Worm (Caenorhabditis elegans) whole organism, dauer: ENCODE data around the gene F22D3.4.
"Not testable (repeated sequence)": the region's sequence is repeated elsewhere in the genome, so short reads cannot be mapped to it uniquely, and the experiment has no call there.

Experiments
- unc-62 ChIP-seq: sonication (generic microtip); optimal IDR thresholded peaks from 2 replicates; lab custom pipeline; 2017; ENCODE audit warnings: missing biosample characterization, missing genetic modification reagents, missing genetic modification characterization

F22D3.4 gene

DNA sequence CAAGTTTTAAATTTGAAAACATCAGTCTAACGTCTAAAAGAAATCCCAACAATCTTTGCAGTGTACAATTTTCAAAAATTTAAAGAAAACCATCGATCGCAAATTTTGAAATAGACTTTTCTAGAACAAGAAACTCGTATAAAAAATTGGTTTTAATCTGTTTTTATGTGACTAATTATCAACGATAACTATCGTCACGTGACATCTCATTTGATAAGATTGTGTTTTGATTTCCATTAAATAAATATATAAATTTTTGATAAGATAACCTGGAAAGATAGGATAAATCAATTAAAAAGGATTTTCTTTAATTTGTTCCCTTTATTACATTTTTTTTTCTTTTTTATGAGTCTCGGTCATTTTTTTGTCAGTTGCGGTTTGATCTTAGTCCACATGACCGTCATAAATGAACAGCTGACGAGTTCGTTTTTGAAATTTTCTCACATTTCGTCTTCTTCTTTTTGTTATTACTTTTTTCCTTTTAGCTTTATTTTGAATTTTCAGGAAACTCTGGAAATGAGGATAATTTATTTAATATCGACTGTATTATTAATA, 17.8 kb downstream of the F22D3.4 start, which contains the start of gene asm-1:
Gene asm-1, plus strand, starts transcription at position 505 of the 555 bp plus-strand sequence.
- TF ChIP-seq unc-62: no peak

DNA sequence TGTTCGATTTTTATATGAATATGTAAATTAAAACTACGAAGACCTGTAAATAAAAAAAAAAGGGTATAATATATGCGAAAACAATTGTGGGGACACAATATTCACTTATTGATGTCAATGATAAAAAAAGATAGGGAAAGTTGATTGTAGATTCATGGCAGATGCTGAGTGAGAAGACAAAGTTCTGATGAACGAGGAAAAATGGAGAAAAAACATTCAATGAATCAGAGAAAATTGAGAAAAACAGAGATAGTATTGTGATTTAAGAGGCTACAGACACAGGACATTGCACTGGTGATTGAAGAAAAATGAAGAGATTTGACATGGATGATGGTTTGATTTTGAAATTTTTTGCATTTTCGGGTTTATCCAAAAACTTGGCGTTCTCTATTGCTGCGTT, 18.7 kb downstream of the F22D3.4 start:
- no peak for TF ChIP-seq unc-62

DNA sequence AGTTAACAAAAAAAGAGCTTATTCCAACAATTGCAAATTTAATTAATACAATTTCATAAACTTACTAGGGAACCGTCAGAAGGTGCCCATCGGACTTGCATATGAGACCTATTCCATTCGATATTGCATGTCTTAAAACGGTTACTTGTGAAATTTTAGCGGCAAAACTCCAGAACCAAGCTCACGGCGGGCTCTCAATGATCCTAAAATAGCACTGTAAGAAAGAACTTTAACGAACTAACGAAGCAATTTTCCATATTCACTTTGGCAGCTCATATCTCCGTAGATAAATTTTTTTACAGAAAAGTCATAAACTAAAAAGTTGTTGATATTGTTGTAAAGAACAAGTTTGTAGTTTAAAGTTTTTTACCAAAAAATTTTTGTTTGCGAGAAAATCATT, 19.7 kb downstream of the F22D3.4 start, which contains the start of gene B0252.3:
Gene B0252.3, minus strand, starts transcription at position 101 of the 400 bp plus-strand sequence.
- TF ChIP-seq unc-62: not testable (repeated sequence)

DNA sequence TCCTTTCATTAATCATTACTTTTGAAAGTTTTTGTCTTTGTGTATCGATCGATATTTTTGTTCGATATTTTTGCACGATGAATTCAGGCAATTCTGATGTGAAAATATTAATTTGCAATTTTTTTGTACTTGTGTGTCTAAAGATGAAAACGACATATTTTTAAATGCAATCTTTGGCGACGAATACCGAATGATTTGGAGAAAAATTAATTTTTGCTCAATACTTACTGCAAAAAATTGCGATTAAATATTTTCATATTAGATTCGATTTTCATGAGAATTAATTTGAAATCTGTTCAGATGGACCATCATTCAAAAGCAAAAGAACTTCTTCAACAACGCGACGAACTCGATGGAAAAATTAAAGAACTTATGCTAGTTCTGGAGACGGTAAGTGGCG, 25.6 kb downstream of the F22D3.4 start, which contains the start of gene psmd-9:
Gene psmd-9, plus strand, starts transcription at position 301 of the 400 bp plus-strand sequence.
- TF ChIP-seq unc-62: no peak

DNA sequence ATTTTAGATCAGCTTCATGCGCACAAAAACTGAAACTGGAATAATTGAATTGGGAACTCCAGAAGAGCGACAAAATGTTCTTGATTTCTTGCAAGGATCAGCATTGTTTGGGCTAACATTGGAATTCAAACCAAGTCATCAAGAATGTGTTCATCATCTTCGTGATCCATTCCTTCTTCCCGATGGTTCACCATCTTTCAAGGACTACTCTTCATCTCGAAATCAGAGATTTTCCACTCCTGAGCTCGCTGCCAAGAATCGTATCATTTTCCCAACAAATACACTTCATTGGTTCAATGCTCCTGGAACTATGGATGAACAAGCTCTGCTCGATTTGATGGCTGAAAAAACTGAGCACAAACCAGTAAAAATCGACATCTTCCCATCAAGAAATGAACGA, 26.7 kb downstream of the F22D3.4 start:
- TF ChIP-seq unc-62: no peak

DNA sequence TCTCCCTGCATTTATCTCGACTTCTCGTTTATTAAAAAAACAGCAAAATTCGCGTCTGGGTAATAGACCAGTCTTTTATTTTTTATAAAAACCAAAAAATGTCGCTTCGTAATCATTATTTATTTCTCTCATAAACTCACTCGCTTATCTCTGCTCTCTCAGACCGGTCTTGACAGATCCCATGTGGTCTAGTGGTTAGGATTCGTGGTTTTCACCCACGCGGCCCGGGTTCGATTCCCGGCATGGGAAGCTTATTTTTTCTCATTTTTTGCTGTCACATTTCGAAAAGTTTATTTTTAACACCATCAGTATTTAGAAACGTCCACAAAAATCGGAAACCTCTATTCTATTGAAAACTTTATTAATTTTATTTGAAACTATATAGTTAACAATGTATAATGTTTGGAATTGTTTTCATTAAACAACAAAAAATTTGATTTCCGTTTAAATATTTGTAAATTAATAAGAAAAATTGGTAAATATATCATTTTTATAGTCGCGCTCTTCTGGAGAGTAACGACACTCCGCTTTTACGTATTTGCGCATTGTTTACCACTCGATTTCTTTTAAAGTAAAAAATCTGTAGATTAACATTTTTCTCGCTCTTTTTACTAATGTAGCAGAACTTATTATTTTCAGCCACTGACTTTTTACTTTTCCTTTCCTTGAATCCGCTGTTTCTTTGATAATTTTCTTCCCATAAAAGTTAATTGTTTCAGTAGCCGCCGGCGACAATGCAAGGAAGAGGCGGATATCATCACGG, 29.2 kb downstream of the F22D3.4 start, which contains the start of gene hrpl-1:
Gene hrpl-1, plus strand, starts transcription at position 713 of the 763 bp plus-strand sequence.
- TF ChIP-seq unc-62: no peak

DNA sequence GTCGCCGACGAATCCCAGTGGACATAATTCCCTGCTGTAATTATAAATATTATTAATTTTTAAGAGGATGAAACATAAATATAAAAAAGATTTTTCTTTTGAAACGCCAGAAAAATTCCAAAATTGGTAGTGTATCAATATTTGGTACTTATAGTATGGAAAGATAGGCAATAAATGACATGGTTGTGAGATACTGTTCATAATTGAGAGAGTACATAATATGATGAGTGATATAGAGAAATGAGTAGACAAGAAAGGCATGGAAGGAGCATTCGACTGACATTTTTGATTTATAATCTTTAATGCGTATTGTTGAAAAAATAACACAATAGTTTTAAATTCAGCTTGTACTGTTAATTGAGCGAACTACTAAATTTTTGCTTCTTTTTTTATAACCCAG, 29.9 kb downstream of the F22D3.4 start, which contains the start of gene C44B7.11:
Gene C44B7.11, minus strand, starts transcription at position 34 of the 400 bp plus-strand sequence.
- TF ChIP-seq unc-62: no peak

DNA sequence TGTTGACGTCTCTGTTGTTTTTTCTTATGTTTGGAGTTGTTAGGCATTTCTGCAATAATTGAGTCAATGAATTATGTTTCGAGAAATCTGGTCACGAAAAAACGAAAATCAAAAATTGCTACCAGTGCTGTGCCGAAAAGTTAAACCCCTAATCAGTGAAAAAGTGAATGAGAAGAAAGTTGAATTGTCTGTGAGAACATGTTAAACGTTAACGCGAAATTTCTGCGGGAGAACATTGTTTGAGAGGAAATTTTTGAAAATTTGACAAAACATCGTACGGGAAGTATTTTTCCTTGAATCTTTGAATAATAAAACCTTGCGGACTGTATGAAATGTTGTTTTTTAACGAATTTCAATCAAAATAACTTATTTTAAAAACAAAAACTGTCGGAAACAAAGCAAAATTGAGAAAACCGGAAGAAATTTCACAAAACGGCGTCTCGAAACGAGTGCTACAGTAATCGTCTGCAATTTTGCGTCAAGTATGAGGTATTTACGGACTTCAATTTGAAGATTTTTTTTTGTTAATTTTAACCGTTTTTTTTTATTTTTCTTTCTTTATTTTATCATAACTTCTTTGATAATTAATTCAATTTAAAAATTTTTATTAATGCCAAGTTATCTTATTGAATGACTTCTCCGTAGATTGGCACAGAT, 33.7 kb downstream of the F22D3.4 start, which contains the start of gene adal-1:
Gene adal-1, minus strand, starts transcription at position 51 of the 657 bp plus-strand sequence.
- TF ChIP-seq unc-62: no peak

DNA sequence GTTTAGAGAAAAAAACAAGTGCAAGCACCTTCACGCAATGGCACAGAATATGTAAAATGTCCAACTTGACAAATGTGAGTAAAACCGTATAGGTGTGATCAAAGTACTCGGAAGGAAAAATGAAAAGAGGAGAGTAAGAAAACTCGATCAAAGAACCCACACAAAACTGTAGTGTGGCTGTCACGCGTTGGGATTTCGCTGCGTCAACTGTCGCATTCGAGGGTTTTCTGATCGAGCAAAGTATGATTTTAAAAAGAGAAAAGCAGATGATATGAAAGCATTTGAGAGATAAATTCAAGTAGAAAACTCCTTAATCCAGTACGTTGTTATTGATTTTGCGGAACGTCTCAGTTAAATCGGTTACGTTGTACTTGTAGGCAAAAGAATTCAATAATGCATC, 35.6 kb downstream of the F22D3.4 start:
- TF ChIP-seq unc-62: no peak

DNA sequence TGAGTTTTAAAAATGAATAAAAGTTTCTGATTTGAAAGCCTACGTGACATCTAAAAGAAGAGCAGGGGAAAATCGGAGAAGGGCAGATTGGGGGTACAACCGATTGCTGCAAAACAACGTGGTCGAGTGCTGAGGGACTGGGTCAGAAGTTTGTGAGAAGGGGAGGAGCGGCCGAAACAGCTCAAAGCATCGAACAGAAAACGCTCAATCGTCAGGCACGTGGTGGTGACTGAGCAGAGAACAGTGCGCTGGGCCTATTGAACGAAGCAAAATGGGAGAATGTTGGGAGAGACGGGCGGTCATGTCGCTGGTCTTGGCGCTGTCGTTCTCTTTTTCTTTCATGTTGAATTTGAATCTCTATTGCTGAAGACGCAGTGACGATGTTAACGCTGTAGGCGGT, 36.2 kb downstream of the F22D3.4 start:
- TF ChIP-seq unc-62: no peak

DNA sequence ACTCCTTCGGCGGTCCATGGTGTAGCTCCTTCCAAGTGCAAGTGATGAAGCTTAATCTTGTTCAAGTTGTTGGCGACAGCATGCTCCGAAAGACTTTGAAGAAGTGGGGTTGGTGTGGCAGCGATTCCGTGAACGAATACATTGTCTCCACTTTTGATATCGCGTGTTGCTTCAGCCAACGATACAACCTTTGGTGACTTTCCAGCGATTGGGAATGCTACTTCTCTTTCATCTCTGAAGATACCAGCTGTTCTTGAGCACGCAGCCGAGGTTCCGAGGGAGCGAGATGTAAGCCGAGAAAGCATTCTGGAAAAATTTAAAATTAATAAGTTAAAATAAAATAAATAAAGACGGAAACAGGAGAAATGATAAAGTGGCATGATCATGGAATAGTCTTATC, 37.3 kb downstream of the F22D3.4 start, which contains the start of gene acer-1:
Gene acer-1, minus strand, starts transcription at position 306 of the 400 bp plus-strand sequence.
- TF ChIP-seq unc-62: no peak

DNA sequence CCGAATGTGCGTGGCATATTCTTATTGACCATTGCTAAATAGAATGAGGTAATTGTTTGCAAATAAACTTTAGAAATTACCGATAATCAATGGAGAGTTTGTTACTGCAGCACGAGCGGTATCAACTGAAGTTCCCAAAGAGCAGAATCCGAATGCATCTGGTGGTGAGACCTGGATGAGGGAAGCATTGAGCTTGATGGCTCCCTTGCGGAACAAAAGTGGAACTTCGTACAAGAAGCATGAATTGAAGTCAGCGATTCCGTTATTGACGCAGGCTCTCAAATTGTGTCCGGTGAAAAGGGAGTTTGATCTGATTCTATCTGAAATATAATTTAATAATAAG, 37.9 kb downstream of the F22D3.4 start:
- no peak for TF ChIP-seq unc-62

DNA sequence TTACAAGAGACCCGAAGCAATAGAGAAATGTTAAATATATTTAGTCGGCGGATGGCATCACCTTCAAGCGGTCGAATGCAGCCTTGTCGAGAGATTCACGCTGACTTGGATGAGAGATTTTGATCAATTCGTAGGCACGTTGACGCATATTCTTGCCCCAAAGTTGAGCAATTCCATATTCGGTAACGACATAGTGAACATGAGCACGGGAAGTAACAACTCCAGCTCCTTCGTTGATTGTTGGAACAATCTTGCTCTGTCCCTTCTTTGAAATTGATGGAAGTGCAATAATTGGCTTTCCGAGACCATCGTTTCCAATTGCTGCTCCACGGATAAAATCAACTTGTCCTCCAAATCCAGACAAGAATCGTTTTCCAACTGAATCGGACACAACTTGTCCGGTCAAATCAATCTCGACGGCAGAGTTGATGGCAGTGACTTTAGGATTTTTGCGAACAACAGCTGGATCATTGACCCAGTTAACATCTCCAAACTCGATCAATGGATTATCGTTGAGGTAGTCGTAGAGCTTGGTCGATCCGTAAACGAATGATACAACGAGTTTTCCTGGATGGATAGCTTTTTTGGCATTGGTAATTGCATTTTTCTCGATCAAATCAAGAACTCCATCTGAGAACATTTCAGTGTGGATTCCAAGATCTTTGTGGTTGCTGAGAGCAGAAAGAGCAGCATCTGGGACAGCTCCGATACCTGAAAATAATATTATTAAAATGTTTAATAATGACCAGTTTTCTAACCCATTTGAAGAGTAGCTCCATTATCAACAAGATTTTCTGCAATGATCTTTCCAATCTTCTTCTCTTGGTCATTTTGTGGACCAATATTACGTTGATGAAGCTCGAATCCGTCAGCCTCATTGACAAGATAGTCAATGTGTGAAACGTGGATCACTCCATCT, 38.5 kb downstream of the F22D3.4 start:
- TF ChIP-seq unc-62: no peak

DNA sequence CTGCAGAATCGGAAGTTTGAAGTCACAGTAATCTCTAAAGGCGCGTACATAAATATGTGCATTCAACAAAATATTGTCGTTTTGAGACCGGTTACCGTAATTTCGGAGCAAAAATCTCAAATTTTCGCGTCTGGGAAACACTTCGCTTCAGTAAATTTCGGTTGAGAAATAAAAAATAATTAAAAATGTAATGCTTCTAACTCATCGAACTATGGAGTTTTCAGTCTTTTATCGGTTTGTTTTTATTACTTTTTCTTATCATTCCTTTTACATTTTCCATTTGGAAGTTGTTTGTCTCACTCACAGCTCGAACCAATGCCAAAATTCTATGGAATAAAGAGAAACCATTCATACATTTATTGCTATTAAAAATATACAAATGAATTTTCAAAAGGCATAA, 39.2 kb downstream of the F22D3.4 start:
- no peak for TF ChIP-seq unc-62

DNA sequence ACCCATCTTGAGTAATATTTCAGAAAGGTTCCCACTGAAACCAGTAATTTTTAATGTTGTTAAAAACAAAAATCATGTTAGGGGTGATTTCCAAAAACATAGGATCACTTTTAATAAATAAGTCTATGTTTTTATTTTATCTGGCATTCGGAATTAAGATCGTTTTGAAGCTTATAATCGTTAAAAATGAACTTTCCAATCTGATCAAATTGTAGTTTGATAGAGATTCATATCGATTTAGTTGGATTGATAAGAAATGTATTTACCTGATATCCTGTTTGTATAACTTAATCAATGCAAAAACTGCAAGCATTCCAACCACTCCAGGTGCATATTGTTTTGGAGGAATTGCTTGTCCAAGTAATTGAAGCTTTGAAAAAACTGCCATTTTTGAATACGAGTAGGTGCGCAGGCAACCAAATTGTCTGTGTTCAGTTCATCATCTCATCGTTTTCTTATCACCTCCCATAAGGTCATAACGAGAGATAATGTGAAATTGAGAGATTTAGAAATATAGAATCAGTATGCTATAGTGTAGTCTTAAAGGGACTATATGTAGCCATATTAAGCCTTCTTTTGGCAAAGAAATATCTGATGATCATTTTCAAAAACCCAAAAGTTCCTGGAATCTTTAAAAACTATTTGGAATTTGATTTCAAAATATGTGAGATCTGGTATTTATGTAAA, 39.9 kb downstream of the F22D3.4 start, which contains the start of gene pmp-2:
Gene pmp-2, minus strand, starts transcription at position 487 of the 687 bp plus-strand sequence.
- TF ChIP-seq unc-62: no peak
